Fruit fly (Drosophila melanogaster): ENCODE data around the gene kibra.

- no peak for TF ChIP-seq CG12605 (GFP tag; IDR thresholded peaks at IDR 0.05)
- TF ChIP-seq CG13204 (GFP tag; optimal IDR thresholded peaks at IDR 0.05), result no peak
- no peak for TF ChIP-seq EcR (GFP tag; optimal IDR thresholded peaks at IDR 0.05)
- no peak for TF ChIP-seq CG10348 (GFP tag; IDR thresholded peaks at IDR 0.05)
These were observed 61.0 kb downstream of the kibra start, which contains the start of the genes Rad17 and BigH1 for dm6 chr3R:14662989-14663500.
